Worm (Caenorhabditis elegans): ENCODE results near the gene T16A1.5.

ce11 chrII:2122762-2123161 is 39.1 kb upstream of the T16A1.5 start:
- no peak for TF ChIP-seq sptf-2 (GFP tag; optimal IDR thresholded peaks at IDR 0.05)
- no peak for TF ChIP-seq akir-1 (GFP tag; optimal IDR thresholded peaks at IDR 0.05)
- no peak for TF ChIP-seq lsy-27 (tag; optimal IDR thresholded peaks at IDR 0.05; ENCODE audit: borderline replicate concordance, insufficient read depth)
- TF ChIP-seq cebp-1 (GFP tag; IDR thresholded peaks at IDR 0.05) = no peak
- TF ChIP-seq cebp-1 (tag; optimal IDR thresholded peaks at IDR 0.05) = no peak
- no peak for TF ChIP-seq unc-130 (GFP tag; optimal IDR thresholded peaks at IDR 0.05)
- TF ChIP-seq dpff-1 (tag; optimal IDR thresholded peaks at IDR 0.05) = no peak
- no peak for TF ChIP-seq cebp-2 (GFP tag; IDR thresholded peaks at IDR 0.05)
- TF ChIP-seq sdz-38 (tag; optimal IDR thresholded peaks at IDR 0.05) = no peak

Measured in whole organism, young adult.